Fruit fly (Drosophila melanogaster) S2 (cell line): ENCODE data around the gene Mekk1.

Experiments used
- CG8478 ChIP-seq: fragments of >200 bp; optimal IDR thresholded peaks from 2 replicates; lab custom pipeline; 2018
- CTCF ChIP-seq, 2 experiments: fragments of >200 bp; optimal IDR thresholded peaks; 2 replicates each; lab custom pipeline; 2018

dm6 chr3R:18748087-18748486 lies 4.7 kb upstream of the Mekk1 start:
- no peak for TF ChIP-seq CTCF (optimal IDR thresholded peaks at IDR 0.05; lab: Kevin White, UChicago)
- TF ChIP-seq CG8478 = no peak
